Worm (Caenorhabditis elegans) whole organism, L4/young adult: ENCODE results near the gene nhr-235.

ENCODE experiments used
- W03F9.2 ChIP-seq: fragments of 150-350 bp; optimal IDR thresholded peaks from 2 replicates; lab custom pipeline; 2014; ENCODE audit warnings: missing biosample characterization, missing genetic modification characterization
- dao-5 ChIP-seq: sonication (generic microtip); optimal IDR thresholded peaks from 2 replicates; lab custom pipeline; 2016; ENCODE audit warnings: missing genotype, missing genetic modification characterization, moderate library complexity, missing compliant biosample characterization
- him-1 ChIP-seq: sonication (generic microtip); optimal IDR thresholded peaks from 2 replicates; lab custom pipeline; 2016; ENCODE audit warnings: missing genotype, missing genetic modification reagents, missing genetic modification characterization, missing compliant biosample characterization

ce11 chrII:12621908-12622566, 18.4 kb upstream of the nhr-235 start, which contains the start of gene nspe-8:
- no peak for TF ChIP-seq him-1 (tag; lab: Kevin White, UChicago)
- TF ChIP-seq dao-5 (tag; lab: Kevin White, UChicago) = no peak
- no peak for TF ChIP-seq W03F9.2 (tag; lab: Kevin White, UChicago)
